Worm (Caenorhabditis elegans): ENCODE data around the gene F08H9.2.

ce11 chrV:14480533-14480932, 20.1 kb downstream of the F08H9.2 start:
- TF ChIP-seq him-1 (tag; optimal IDR thresholded peaks at IDR 0.05) (no peak), W03F9.2 (tag; optimal IDR thresholded peaks at IDR 0.05) (no peak)

Measured in whole organism, L4/young adult.